Worm (Caenorhabditis elegans): Measurements from ENCODE around the gene C26B2.2.
A peak's percentile ranks its signal among the peaks of the same experiment; 100 is the strongest.

Gene C26B2.2

ce11 chrIV:8022035-8022673 lies at the start of gene C26B2.2:
TSS of gene C26B2.2 (minus strand) at chrIV:8022122.
- TF ChIP-seq ceh-36 (tag; optimal IDR thresholded peaks at IDR 0.05), result peak; percentile 55
- TF ChIP-seq hmg-4 (GFP tag; optimal IDR thresholded peaks at IDR 0.05), result no peak

ce11 chrIV:8070934-8071333 lies 49.0 kb upstream of the C26B2.2 start:
- TF ChIP-seq flt-1 (GFP tag; IDR thresholded peaks at IDR 0.05), result no peak
- no peak for TF ChIP-seq ceh-36 (tag; optimal IDR thresholded peaks at IDR 0.05)
- no peak for TF ChIP-seq tra-4 (tag; optimal IDR thresholded peaks at IDR 0.05)
- TF ChIP-seq hnd-1 (tag; optimal IDR thresholded peaks at IDR 0.05), result no peak
- no peak for TF ChIP-seq scrt-1 (GFP tag; IDR thresholded peaks at IDR 0.05)
- no peak for TF ChIP-seq hmg-4 (GFP tag; optimal IDR thresholded peaks at IDR 0.05)
- TF ChIP-seq ets-7 (tag; optimal IDR thresholded peaks at IDR 0.05), result no peak
- no peak for TF ChIP-seq F13C5.2 (tag; optimal IDR thresholded peaks at IDR 0.05)
- no peak for TF ChIP-seq tbx-37 (GFP tag; conservative IDR thresholded peaks at IDR 0.05)
- no peak for TF ChIP-seq B0310.2 (tag; optimal IDR thresholded peaks at IDR 0.05)
- TF ChIP-seq sea-1 (GFP tag; conservative IDR thresholded peaks at IDR 0.05), result no peak
- no peak for TF ChIP-seq pes-1 (GFP tag; IDR thresholded peaks at IDR 0.05)
- TF ChIP-seq ceh-13 (GFP tag; optimal IDR thresholded peaks at IDR 0.05), result no peak
- no peak for TF ChIP-seq hmbx-1 (tag; optimal IDR thresholded peaks at IDR 0.05)
- TF ChIP-seq tbx-11 (GFP tag; IDR thresholded peaks at IDR 0.05), result no peak
- TF ChIP-seq ama-1 (optimal IDR thresholded peaks at IDR 0.05), result no peak
- TF ChIP-seq aly-1 (tag; optimal IDR thresholded peaks at IDR 0.05), result no peak

ce11 chrIV:8070299-8070698 lies 48.4 kb upstream of the C26B2.2 start:
- TF ChIP-seq flt-1 (GFP tag; IDR thresholded peaks at IDR 0.05), result 0 out of 2 replicates have a peak, but pooled peaks have one; percentile 16
- TF ChIP-seq hmg-4 (GFP tag; optimal IDR thresholded peaks at IDR 0.05), result no peak

- TF ChIP-seq ceh-13 (GFP tag; optimal IDR thresholded peaks at IDR 0.05) (no peak), hmg-4 (GFP tag; optimal IDR thresholded peaks at IDR 0.05) (no peak), tra-4 (tag; optimal IDR thresholded peaks at IDR 0.05) (no peak), scrt-1 (GFP tag; IDR thresholded peaks at IDR 0.05) (no peak), hnd-1 (tag; optimal IDR thresholded peaks at IDR 0.05) (no peak), B0310.2 (tag; optimal IDR thresholded peaks at IDR 0.05) (no peak), flt-1 (GFP tag; IDR thresholded peaks at IDR 0.05) (no peak), pes-1 (GFP tag; IDR thresholded peaks at IDR 0.05) (no peak), tbx-11 (GFP tag; IDR thresholded peaks at IDR 0.05) (no peak), hmbx-1 (tag; optimal IDR thresholded peaks at IDR 0.05) (no peak), ceh-36 (tag; optimal IDR thresholded peaks at IDR 0.05) (no peak), sea-1 (GFP tag; conservative IDR thresholded peaks at IDR 0.05) (no peak), tbx-37 (GFP tag; conservative IDR thresholded peaks at IDR 0.05) (no peak), aly-1 (tag; optimal IDR thresholded peaks at IDR 0.05) (no peak), F13C5.2 (tag; optimal IDR thresholded peaks at IDR 0.05) (no peak), ama-1 (optimal IDR thresholded peaks at IDR 0.05) (no peak), ets-7 (tag; optimal IDR thresholded peaks at IDR 0.05) (no peak)
Observed at ce11 chrIV:8069104-8069503, 47.2 kb upstream of the C26B2.2 start.

ce11 chrIV:8068280-8068679 lies 46.4 kb upstream of the C26B2.2 start:
- TF ChIP-seq pes-1 (GFP tag; IDR thresholded peaks at IDR 0.05) (no peak), flt-1 (GFP tag; IDR thresholded peaks at IDR 0.05) (no peak), ama-1 (optimal IDR thresholded peaks at IDR 0.05) (no peak), aly-1 (tag; optimal IDR thresholded peaks at IDR 0.05) (no peak), hmg-4 (GFP tag; optimal IDR thresholded peaks at IDR 0.05) (no peak), tbx-11 (GFP tag; IDR thresholded peaks at IDR 0.05) (no peak), ceh-13 (GFP tag; optimal IDR thresholded peaks at IDR 0.05) (no peak), scrt-1 (GFP tag; IDR thresholded peaks at IDR 0.05) (no peak), F13C5.2 (tag; optimal IDR thresholded peaks at IDR 0.05) (no peak), B0310.2 (tag; optimal IDR thresholded peaks at IDR 0.05) (no peak), hmbx-1 (tag; optimal IDR thresholded peaks at IDR 0.05) (no peak), tbx-37 (GFP tag; conservative IDR thresholded peaks at IDR 0.05) (no peak)

- TF ChIP-seq ets-7 (tag; optimal IDR thresholded peaks at IDR 0.05) (no peak), scrt-1 (GFP tag; IDR thresholded peaks at IDR 0.05) (no peak), ceh-13 (GFP tag; optimal IDR thresholded peaks at IDR 0.05) (no peak), B0310.2 (tag; optimal IDR thresholded peaks at IDR 0.05) (no peak), ama-1 (optimal IDR thresholded peaks at IDR 0.05) (no peak), tbx-37 (GFP tag; conservative IDR thresholded peaks at IDR 0.05) (no peak), pes-1 (GFP tag; IDR thresholded peaks at IDR 0.05) (no peak), hmg-4 (GFP tag; optimal IDR thresholded peaks at IDR 0.05) (no peak), F13C5.2 (tag; optimal IDR thresholded peaks at IDR 0.05) (no peak), sea-1 (GFP tag; conservative IDR thresholded peaks at IDR 0.05) (no peak), flt-1 (GFP tag; IDR thresholded peaks at IDR 0.05) (no peak), hnd-1 (tag; optimal IDR thresholded peaks at IDR 0.05) (no peak), tbx-11 (GFP tag; IDR thresholded peaks at IDR 0.05) (no peak), ceh-36 (tag; optimal IDR thresholded peaks at IDR 0.05) (no peak), aly-1 (tag; optimal IDR thresholded peaks at IDR 0.05) (no peak), tra-4 (tag; optimal IDR thresholded peaks at IDR 0.05) (no peak), hmbx-1 (tag; optimal IDR thresholded peaks at IDR 0.05) (no peak)
Observed at ce11 chrIV:8067745-8068144, 45.8 kb upstream of the C26B2.2 start.

- no peak for TF ChIP-seq hmbx-1 (tag; optimal IDR thresholded peaks at IDR 0.05)
- 0 out of 2 replicates have a peak, but pooled peaks have one; percentile 13 for TF ChIP-seq scrt-1 (GFP tag; IDR thresholded peaks at IDR 0.05)
- 0 out of 2 replicates have a peak, but pooled peaks have one; percentile 12 for TF ChIP-seq tbx-11 (GFP tag; IDR thresholded peaks at IDR 0.05)
- TF ChIP-seq aly-1 (tag; optimal IDR thresholded peaks at IDR 0.05), result peak; percentile 38
- no peak for TF ChIP-seq pes-1 (GFP tag; IDR thresholded peaks at IDR 0.05)
- no peak for TF ChIP-seq flt-1 (GFP tag; IDR thresholded peaks at IDR 0.05)
- no peak for TF ChIP-seq B0310.2 (tag; optimal IDR thresholded peaks at IDR 0.05)
- TF ChIP-seq sea-1 (GFP tag; conservative IDR thresholded peaks at IDR 0.05), result no peak
- TF ChIP-seq ama-1 (optimal IDR thresholded peaks at IDR 0.05), result no peak
- no peak for TF ChIP-seq ceh-36 (tag; optimal IDR thresholded peaks at IDR 0.05)
- peak; percentile 66 for TF ChIP-seq hmg-4 (GFP tag; optimal IDR thresholded peaks at IDR 0.05)
- TF ChIP-seq tra-4 (tag; optimal IDR thresholded peaks at IDR 0.05), result no peak
- TF ChIP-seq F13C5.2 (tag; optimal IDR thresholded peaks at IDR 0.05), result peak; percentile 37
- TF ChIP-seq tbx-37 (GFP tag; conservative IDR thresholded peaks at IDR 0.05), result peak; percentile 32; the same call in 1 of the 2 replicates
- TF ChIP-seq ets-7 (tag; optimal IDR thresholded peaks at IDR 0.05), result no peak
Observed at ce11 chrIV:8066598-8066997, 44.7 kb upstream of the C26B2.2 start.
